Worm (Caenorhabditis elegans): ENCODE results near the gene acr-17.

ce11 chrV:2617499-2617898, 9.0 kb downstream of the acr-17 start:
- no peak for TF ChIP-seq nhr-232 (tag; optimal IDR thresholded peaks at IDR 0.05)
- no peak for TF ChIP-seq gmeb-2 (tag; optimal IDR thresholded peaks at IDR 0.05)
- no peak for TF ChIP-seq rnt-1 (tag; optimal IDR thresholded peaks at IDR 0.05)
- TF ChIP-seq pha-4 (tag; optimal IDR thresholded peaks at IDR 0.05) = no peak
- no peak for TF ChIP-seq sox-4 (tag; optimal IDR thresholded peaks at IDR 0.05)
- no peak for TF ChIP-seq ceh-45 (GFP tag; IDR thresholded peaks at IDR 0.05)
- TF ChIP-seq ama-1 (optimal IDR thresholded peaks at IDR 0.05) = no peak
- no peak for TF ChIP-seq Y22D7AL.16 (tag; optimal IDR thresholded peaks at IDR 0.05)

Measured in whole organism, late embryonic.